Worm (Caenorhabditis elegans) whole organism, late embryonic: ENCODE measurements around the gene ast-1.

ENCODE experiments used
- C08G9.2 ChIP-seq: sonication (generic microtip); optimal IDR thresholded peaks from 2 replicates; lab custom pipeline; 2016; ENCODE audit warnings: mild to moderate bottlenecking, missing genetic modification characterization, moderate library complexity, missing compliant biosample characterization
- K09A11.1 ChIP-seq: sonication (generic microtip); optimal IDR thresholded peaks from 2 replicates; lab custom pipeline; 2017; ENCODE audit warnings: antibody characterized with exemption, mild to moderate bottlenecking, missing genetic modification characterization, missing compliant biosample characterization; ENCODE audit not compliant: insufficient read depth
- Y22D7AL.16 ChIP-seq: sonication (generic microtip); optimal IDR thresholded peaks from 2 replicates; lab custom pipeline; 2016; ENCODE audit warnings: missing genetic modification characterization, missing compliant biosample characterization
- ahr-1 ChIP-seq: sonication (generic microtip); optimal IDR thresholded peaks from 2 replicates; lab custom pipeline; 2016; ENCODE audit warnings: missing genetic modification characterization, missing compliant biosample characterization
- ceh-18 ChIP-seq: sonication (generic microtip); optimal IDR thresholded peaks from 2 replicates; lab custom pipeline; 2016; ENCODE audit warnings: missing genetic modification characterization, missing compliant biosample characterization
- ceh-2 ChIP-seq: sonication (generic microtip); optimal IDR thresholded peaks from 2 replicates; lab custom pipeline; 2016; ENCODE audit warnings: missing genotype, missing genetic modification characterization, missing compliant biosample characterization
- ceh-24 ChIP-seq: sonication (generic microtip); optimal IDR thresholded peaks from 2 replicates; lab custom pipeline; 2016; ENCODE audit warnings: mild to moderate bottlenecking, missing genetic modification characterization, missing compliant biosample characterization
- ceh-30 ChIP-seq: fragments of 150-350 bp; optimal IDR thresholded peaks from 2 replicates; lab custom pipeline; 2014; ENCODE audit warnings: missing biosample characterization, missing genetic modification characterization
- ceh-31 ChIP-seq: sonication (generic microtip); optimal IDR thresholded peaks from 2 replicates; lab custom pipeline; 2016; ENCODE audit warnings: missing genetic modification characterization, missing compliant biosample characterization
- ceh-48 ChIP-seq: sonication (generic microtip); optimal IDR thresholded peaks from 2 replicates; lab custom pipeline; 2016; ENCODE audit warnings: missing genetic modification characterization, inconsistent platforms, missing compliant biosample characterization
- ceh-9 ChIP-seq: sonication (generic microtip); optimal IDR thresholded peaks from 2 replicates; lab custom pipeline; 2016; ENCODE audit warnings: mild to moderate bottlenecking, missing genetic modification characterization, inconsistent platforms, missing compliant biosample characterization
- che-1 ChIP-seq: sonication (generic microtip); optimal IDR thresholded peaks from 2 replicates; lab custom pipeline; 2016; ENCODE audit warnings: mild to moderate bottlenecking, missing genetic modification characterization, missing compliant biosample characterization
- dve-1 ChIP-seq: sonication (generic microtip); optimal IDR thresholded peaks from 2 replicates; lab custom pipeline; 2017; ENCODE audit warnings: antibody characterized with exemption, mild to moderate bottlenecking, missing genetic modification characterization, missing compliant biosample characterization
- elt-2 ChIP-seq: sonication (generic microtip); optimal IDR thresholded peaks from 2 replicates; lab custom pipeline; 2016; ENCODE audit warnings: missing genetic modification reagents, missing genetic modification characterization, missing compliant biosample characterization
- ets-4 ChIP-seq: sonication (generic microtip); optimal IDR thresholded peaks from 2 replicates; lab custom pipeline; 2016; ENCODE audit warnings: missing genetic modification characterization, missing compliant biosample characterization
- eyg-1 ChIP-seq: sonication (generic microtip); optimal IDR thresholded peaks from 2 replicates; lab custom pipeline; 2016; ENCODE audit warnings: missing genotype, missing genetic modification characterization, missing compliant biosample characterization
- fax-1 ChIP-seq: sonication (generic microtip); optimal IDR thresholded peaks from 2 replicates; lab custom pipeline; 2016; ENCODE audit warnings: missing genotype, missing genetic modification characterization, missing compliant biosample characterization
- fkh-10 ChIP-seq: fragments of 150-350 bp; optimal IDR thresholded peaks from 2 replicates; lab custom pipeline; 2014; ENCODE audit warnings: missing biosample characterization, missing genetic modification reagents, missing genetic modification characterization
- hlh-13 ChIP-seq: fragments of 200-800 bp; sonication (Bioruptor generic); optimal IDR thresholded peaks from 2 replicates; lab custom pipeline; 2018; ENCODE audit warnings: mild to moderate bottlenecking, missing genetic modification characterization, missing compliant biosample characterization
- hlh-30 ChIP-seq: sonication (generic microtip); optimal IDR thresholded peaks from 2 replicates; lab custom pipeline; 2017; ENCODE audit warnings: antibody characterized with exemption, missing genetic modification characterization, missing compliant biosample characterization; ENCODE audit not compliant: insufficient read depth
- lim-6 ChIP-seq: sonication (generic microtip); optimal IDR thresholded peaks from 2 replicates; lab custom pipeline; 2016; ENCODE audit warnings: missing genetic modification characterization, missing compliant biosample characterization
- nfya-1 ChIP-seq: sonication (generic microtip); optimal IDR thresholded peaks from 2 replicates; lab custom pipeline; 2017; ENCODE audit warnings: missing genetic modification characterization, mild to moderate bottlenecking, missing compliant biosample characterization, antibody characterized with exemption, moderate library complexity
- nhr-232 ChIP-seq: sonication (generic microtip); optimal IDR thresholded peaks from 2 replicates; lab custom pipeline; 2016; ENCODE audit warnings: missing genetic modification characterization, missing compliant biosample characterization
- npax-4 ChIP-seq: sonication (generic microtip); optimal IDR thresholded peaks from 2 replicates; lab custom pipeline; 2016; ENCODE audit warnings: missing genetic modification characterization, missing compliant biosample characterization
- odd-2 ChIP-seq: sonication (generic microtip); optimal IDR thresholded peaks from 2 replicates; lab custom pipeline; 2017; ENCODE audit warnings: antibody characterized with exemption, mild to moderate bottlenecking, missing genetic modification characterization, missing compliant biosample characterization
- pqm-1 ChIP-seq: sonication (generic microtip); optimal IDR thresholded peaks from 2 replicates; lab custom pipeline; 2016; ENCODE audit warnings: missing genetic modification characterization, missing compliant biosample characterization
- pros-1 ChIP-seq: fragments of 150-350 bp; optimal IDR thresholded peaks from 2 replicates; lab custom pipeline; 2014; ENCODE audit warnings: missing biosample characterization, missing genetic modification reagents, missing genetic modification characterization
- sox-4 ChIP-seq: sonication (generic microtip); optimal IDR thresholded peaks from 2 replicates; lab custom pipeline; 2017; ENCODE audit warnings: mild to moderate bottlenecking, missing genetic modification characterization, inconsistent platforms, missing compliant biosample characterization
- unc-55 ChIP-seq: sonication (generic microtip); optimal IDR thresholded peaks from 2 replicates; lab custom pipeline; 2017; ENCODE audit warnings: missing biosample characterization, missing genetic modification reagents, missing genetic modification characterization

The ast-1 gene

ce11 chrII:4090790-4091189 is 44.4 kb downstream of the ast-1 start:
- TF ChIP-seq hlh-13 (no peak), hlh-30 (tag; lab: Kevin White, UChicago) (peak; percentile 16)

ce11 chrII:4089183-4089582 is 46.0 kb downstream of the ast-1 start:
- peak; percentile 59 for TF ChIP-seq ceh-18 (tag; lab: Kevin White, UChicago)
- TF ChIP-seq ceh-2 = no peak
- TF ChIP-seq elt-2 (tag; lab: Kevin White, UChicago) = peak; percentile 84

- TF ChIP-seq unc-55 (GFP tag; lab: Kevin White, UChicago) (no peak), ceh-31 (tag; lab: Kevin White, UChicago) (no peak), lim-6 (tag; lab: Kevin White, UChicago) (no peak), fkh-10 (GFP tag; lab: Kevin White, UChicago) (no peak)
- TF ChIP-seq, all 69 proteins: peak for 0
Measured at ce11 chrII:4085601-4086000, 49.6 kb downstream of the ast-1 start.

- TF ChIP-seq ceh-2 (no peak), fax-1 (tag; lab: Kevin White, UChicago) (no peak), Y22D7AL.16 (tag; lab: Kevin White, UChicago) (no peak), hlh-30 (tag; lab: Kevin White, UChicago) (no peak), eyg-1 (tag; lab: Kevin White, UChicago) (no peak), pros-1 (tag; lab: Kevin White, UChicago) (no peak), K09A11.1 (tag; lab: Kevin White, UChicago) (no peak), hlh-13 (no peak), nfya-1 (tag; lab: Kevin White, UChicago) (no peak), ceh-30 (tag; lab: Kevin White, UChicago) (no peak), ceh-48 (tag; lab: Kevin White, UChicago) (no peak), nhr-232 (tag; lab: Kevin White, UChicago) (no peak), ceh-9 (tag; lab: Kevin White, UChicago) (no peak), sox-4 (tag; lab: Kevin White, UChicago) (no peak), npax-4 (tag; lab: Kevin White, UChicago) (no peak), ets-4 (tag; lab: Kevin White, UChicago) (no peak)
Measured at ce11 chrII:4082754-4083153, 52.4 kb downstream of the ast-1 start, which contains the start of gene R11F4.2. Gene R11F4.2 (plus strand): TSS chrII:4083054.

ce11 chrII:4081891-4082290 is 53.3 kb downstream of the ast-1 start:
- TF ChIP-seq dve-1 (peak; percentile 65), pqm-1 (tag; lab: Kevin White, UChicago) (no peak)

- no peak for TF ChIP-seq unc-55 (GFP tag; lab: Kevin White, UChicago)
- no peak for TF ChIP-seq ceh-31 (tag; lab: Kevin White, UChicago)
- TF ChIP-seq odd-2 = no peak
- no peak for TF ChIP-seq ahr-1 (tag; lab: Kevin White, UChicago)
- no peak for TF ChIP-seq eyg-1 (tag; lab: Kevin White, UChicago)
- TF ChIP-seq che-1 (tag; lab: Kevin White, UChicago) = no peak
- TF ChIP-seq ceh-24 = no peak
- TF ChIP-seq ceh-2 = no peak
- no peak for TF ChIP-seq fkh-10 (GFP tag; lab: Kevin White, UChicago)
- no peak for TF ChIP-seq C08G9.2
- no peak for TF ChIP-seq sox-4 (tag; lab: Kevin White, UChicago)
- no peak for TF ChIP-seq ceh-9 (tag; lab: Kevin White, UChicago)
- no peak for TF ChIP-seq ceh-18 (tag; lab: Kevin White, UChicago)
- no peak for TF ChIP-seq nfya-1 (tag; lab: Kevin White, UChicago)
Measured at ce11 chrII:4081141-4081540, 54.0 kb downstream of the ast-1 start.
